Worm (Caenorhabditis elegans) whole organism, late embryonic: ENCODE results near the gene cyp-14A1.

Experiments
- F13H6.1 ChIP-seq: sonication (generic microtip); optimal IDR thresholded peaks from 2 replicates; lab custom pipeline; 2016; ENCODE audit warnings: missing genetic modification characterization, missing compliant biosample characterization
- K09A11.1 ChIP-seq: sonication (generic microtip); optimal IDR thresholded peaks from 2 replicates; lab custom pipeline; 2017; ENCODE audit warnings: antibody characterized with exemption, mild to moderate bottlenecking, missing genetic modification characterization, missing compliant biosample characterization; ENCODE audit not compliant: insufficient read depth
- ama-1 ChIP-seq: fragments of 150-350 bp; optimal IDR thresholded peaks from 2 replicates; lab custom pipeline; 2014
- ceh-22 ChIP-seq: sonication (generic microtip); optimal IDR thresholded peaks from 2 replicates; lab custom pipeline; 2017; ENCODE audit warnings: missing biosample characterization, missing genetic modification characterization
- che-1 ChIP-seq: sonication (generic microtip); optimal IDR thresholded peaks from 2 replicates; lab custom pipeline; 2016; ENCODE audit warnings: mild to moderate bottlenecking, missing genetic modification characterization, missing compliant biosample characterization
- elt-2 ChIP-seq: sonication (generic microtip); optimal IDR thresholded peaks from 2 replicates; lab custom pipeline; 2016; ENCODE audit warnings: missing genetic modification reagents, missing genetic modification characterization, missing compliant biosample characterization
- ets-4 ChIP-seq: sonication (generic microtip); optimal IDR thresholded peaks from 2 replicates; lab custom pipeline; 2016; ENCODE audit warnings: missing genetic modification characterization, missing compliant biosample characterization
- fkh-10 ChIP-seq: fragments of 150-350 bp; optimal IDR thresholded peaks from 2 replicates; lab custom pipeline; 2014; ENCODE audit warnings: missing biosample characterization, missing genetic modification reagents, missing genetic modification characterization
- hlh-13 ChIP-seq: fragments of 200-800 bp; sonication (Bioruptor generic); optimal IDR thresholded peaks from 2 replicates; lab custom pipeline; 2018; ENCODE audit warnings: mild to moderate bottlenecking, missing genetic modification characterization, missing compliant biosample characterization
- lim-6 ChIP-seq: sonication (generic microtip); optimal IDR thresholded peaks from 2 replicates; lab custom pipeline; 2016; ENCODE audit warnings: missing genetic modification characterization, missing compliant biosample characterization
- sox-4 ChIP-seq: sonication (generic microtip); optimal IDR thresholded peaks from 2 replicates; lab custom pipeline; 2017; ENCODE audit warnings: mild to moderate bottlenecking, missing genetic modification characterization, inconsistent platforms, missing compliant biosample characterization

DNA sequence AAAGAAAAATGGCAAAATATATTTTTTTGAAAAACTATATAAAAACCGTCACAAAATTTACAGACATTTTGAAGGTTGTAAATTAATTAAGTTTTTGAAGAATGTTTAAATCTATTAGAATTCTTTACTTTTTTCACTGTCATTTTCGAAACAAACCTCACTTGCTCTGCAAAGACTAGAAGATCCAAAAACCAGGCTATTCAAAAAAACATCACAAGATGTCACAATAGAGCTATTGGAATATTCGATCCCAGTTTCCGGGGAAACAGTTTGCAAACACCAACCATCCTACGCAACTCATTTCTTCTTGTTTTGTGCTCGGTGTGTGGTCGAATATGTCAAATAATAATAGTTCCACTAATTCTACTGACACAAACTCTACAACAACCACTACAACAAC lies 50.4 kb downstream of the cyp-14A1 start, which contains the start of gene R12H7.4:
- TF ChIP-seq che-1 (no peak), ets-4 (tag; lab: Kevin White, UChicago) (no peak), K09A11.1 (no peak), F13H6.1 (tag; lab: Kevin White, UChicago) (no peak), fkh-10 (GFP tag; lab: Kevin White, UChicago) (no peak), sox-4 (no peak), hlh-13 (GFP tag; lab: Kevin White, UChicago) (no peak), ama-1 (lab: Kevin White, UChicago) (no peak), elt-2 (tag; lab: Kevin White, UChicago) (no peak), lim-6 (tag; lab: Kevin White, UChicago) (no peak), ceh-22 (tag; lab: Kevin White, UChicago) (no peak)
